Worm (Caenorhabditis elegans): ENCODE results near the gene C18A3.10.

DNA sequence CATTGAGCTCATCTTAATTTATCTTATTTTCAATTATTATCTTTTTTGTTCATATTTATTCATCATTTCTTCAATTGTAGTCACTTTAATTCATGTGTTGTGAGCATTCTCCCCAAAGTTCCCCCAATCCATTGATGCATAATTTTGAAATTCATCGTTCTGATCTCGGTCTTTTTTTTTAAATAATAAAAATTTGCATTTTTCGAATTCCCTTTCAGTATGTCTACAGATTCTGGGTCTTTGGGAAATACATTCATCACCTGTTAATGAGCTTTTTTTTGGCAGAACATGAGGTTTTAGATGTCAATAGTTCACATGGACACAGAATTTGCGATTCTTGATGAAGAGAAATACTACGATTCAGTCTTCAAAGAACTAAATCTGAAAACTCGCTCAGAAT lies 4.2 kb upstream of the C18A3.10 start, which contains the start of gene damt-1:
- no peak for TF ChIP-seq ama-1 (optimal IDR thresholded peaks at IDR 0.05)
- TF ChIP-seq hmg-4 (GFP tag; optimal IDR thresholded peaks at IDR 0.05): no peak
- TF ChIP-seq flt-1 (GFP tag; IDR thresholded peaks at IDR 0.05): no peak
- TF ChIP-seq aly-1 (tag; optimal IDR thresholded peaks at IDR 0.05): no peak
- TF ChIP-seq hnd-1 (tag; optimal IDR thresholded peaks at IDR 0.05): no peak
- TF ChIP-seq ceh-36 (tag; optimal IDR thresholded peaks at IDR 0.05): no peak
- TF ChIP-seq tbx-11 (GFP tag; IDR thresholded peaks at IDR 0.05): no peak
- no peak for TF ChIP-seq tra-4 (tag; optimal IDR thresholded peaks at IDR 0.05)
